Fruit fly (Drosophila melanogaster) whole organism, embryonic: ENCODE data around the gene fz4.

ENCODE experiments used
- Bdp1 ChIP-seq: fragments of 200-800 bp; sonication (Bioruptor generic); optimal IDR thresholded peaks from 3 replicates; lab custom pipeline; 2016; ENCODE audit warnings: missing biosample characterization, missing genetic modification characterization
- CG10267 ChIP-seq: fragments of 200-800 bp; sonication (Bioruptor generic); optimal IDR thresholded peaks from 2 replicates; lab custom pipeline; 2018; ENCODE audit warnings: missing biosample characterization, mild to moderate bottlenecking, missing genetic modification characterization, moderate library complexity
- CG12219 ChIP-seq: fragments of 200-800 bp; sonication (Bioruptor generic); optimal IDR thresholded peaks from 3 replicates; lab custom pipeline; 2018; ENCODE audit warnings: missing biosample characterization, mild to moderate bottlenecking, missing genetic modification characterization
- CG15601 ChIP-seq: fragments of 200-800 bp; sonication (Bioruptor generic); optimal IDR thresholded peaks from 3 replicates; lab custom pipeline; 2019; ENCODE audit warnings: missing biosample characterization, mild to moderate bottlenecking, missing genetic modification characterization, moderate library complexity
- CG17361 ChIP-seq: fragments of 200-800 bp; sonication (Bioruptor generic); IDR thresholded peaks from 3 replicates; pipeline ENCODE4 v1.3.6; 2022; ENCODE audit warnings: missing biosample characterization, missing genetic modification characterization
- CG18476 ChIP-seq: fragments of 200-800 bp; sonication (Bioruptor generic); optimal IDR thresholded peaks from 2 replicates; lab custom pipeline; 2016; ENCODE audit warnings: missing biosample characterization, mild to moderate bottlenecking, missing genetic modification characterization
- CG2199 ChIP-seq: fragments of 200-800 bp; sonication (Bioruptor generic); IDR thresholded peaks from 3 replicates; pipeline ENCODE4 v1.3.6; 2022; ENCODE audit warnings: missing biosample characterization, missing genetic modification characterization
- CG2678 ChIP-seq: fragments of 200-800 bp; sonication (Bioruptor generic); optimal IDR thresholded peaks from 3 replicates; lab custom pipeline; 2019; ENCODE audit warnings: missing biosample characterization, mild to moderate bottlenecking, missing genetic modification characterization, moderate library complexity
- CG33557 ChIP-seq: fragments of 200-800 bp; sonication (Bioruptor generic); optimal IDR thresholded peaks from 2 replicates; lab custom pipeline; 2019; ENCODE audit warnings: missing biosample characterization, mild to moderate bottlenecking, missing genetic modification characterization, moderate library complexity
- CG3995 ChIP-seq: fragments of 200-800 bp; sonication (Bioruptor generic); optimal IDR thresholded peaks from 3 replicates; lab custom pipeline; 2016; ENCODE audit warnings: missing biosample characterization, missing genetic modification characterization
- CG42726 ChIP-seq: fragments of 200-800 bp; sonication (Bioruptor generic); IDR thresholded peaks from 2 replicates; pipeline ENCODE4 v1.3.6; 2022; ENCODE audit warnings: missing biosample characterization, missing genetic modification characterization; ENCODE audit not compliant: partially characterized antibody
- CG4282 ChIP-seq: fragments of 200-800 bp; sonication (Bioruptor generic); optimal IDR thresholded peaks from 2 replicates; lab custom pipeline; 2016; ENCODE audit warnings: missing biosample characterization, missing genetic modification characterization
- CG4328 ChIP-seq: fragments of 200-800 bp; sonication (Bioruptor generic); optimal IDR thresholded peaks from 3 replicates; lab custom pipeline; 2017; ENCODE audit warnings: missing biosample characterization, missing genetic modification reagents, missing genetic modification characterization
- CG4404 ChIP-seq: fragments of 200-800 bp; sonication (Bioruptor generic); IDR thresholded peaks from 2 replicates; pipeline ENCODE4 v1.3.6; 2022; ENCODE audit warnings: missing biosample characterization, missing genetic modification characterization
- CG5180 ChIP-seq: fragments of 200-800 bp; sonication (Bioruptor generic); optimal IDR thresholded peaks from 3 replicates; lab custom pipeline; 2017; ENCODE audit warnings: missing biosample characterization, missing genetic modification characterization, mild to moderate bottlenecking, moderate library complexity, missing genetic modification reagents
- CG5953 ChIP-seq: fragments of 200-800 bp; sonication (Bioruptor generic); IDR thresholded peaks from 2 replicates; pipeline ENCODE4 v1.3.6; 2022; ENCODE audit warnings: missing biosample characterization, missing genetic modification characterization
- CG7271 ChIP-seq: fragments of 200-800 bp; sonication (Bioruptor generic); optimal IDR thresholded peaks from 2 replicates; lab custom pipeline; 2018; ENCODE audit warnings: missing biosample characterization, mild to moderate bottlenecking, missing genetic modification characterization, moderate library complexity
- CG7357 ChIP-seq: fragments of 200-800 bp; sonication (Bioruptor generic); IDR thresholded peaks from 3 replicates; pipeline ENCODE4 v1.3.6; 2022; ENCODE audit warnings: missing biosample characterization, missing genetic modification characterization
- CG8359 ChIP-seq: fragments of 200-800 bp; sonication (Bioruptor generic); optimal IDR thresholded peaks from 2 replicates; lab custom pipeline; 2017; ENCODE audit warnings: missing biosample characterization, mild to moderate bottlenecking, missing genetic modification characterization, borderline replicate concordance
- CG9727 ChIP-seq: fragments of 200-800 bp; sonication (Bioruptor generic); optimal IDR thresholded peaks from 3 replicates; lab custom pipeline; 2017; ENCODE audit warnings: missing biosample characterization, mild to moderate bottlenecking, missing genetic modification characterization
- D19B ChIP-seq: fragments of 200-800 bp; sonication (Bioruptor generic); optimal IDR thresholded peaks from 2 replicates; lab custom pipeline; 2017; ENCODE audit warnings: missing biosample characterization, mild to moderate bottlenecking, missing genetic modification characterization
- Dek ChIP-seq: fragments of 200-800 bp; sonication (Bioruptor generic); optimal IDR thresholded peaks from 3 replicates; lab custom pipeline; 2019; ENCODE audit warnings: missing biosample characterization, mild to moderate bottlenecking, missing genetic modification characterization, moderate library complexity
- Doc3 ChIP-seq: fragments of 200-800 bp; sonication (Bioruptor generic); IDR thresholded peaks from 3 replicates; pipeline ENCODE4 v1.3.6; 2022; ENCODE audit warnings: missing biosample characterization, missing genetic modification characterization; ENCODE audit not compliant: partially characterized antibody
- E2f2 ChIP-seq: fragments of 200-800 bp; sonication (Bioruptor generic); IDR thresholded peaks from 2 replicates; pipeline ENCODE4 v1.3.6; 2022; ENCODE audit warnings: missing biosample characterization, missing genetic modification characterization
- Gsc ChIP-seq: fragments of 200-800 bp; sonication (Bioruptor generic); IDR thresholded peaks from 2 replicates; pipeline ENCODE4 v1.3.6; 2022; ENCODE audit warnings: missing biosample characterization, missing genetic modification characterization
- HmgZ ChIP-seq: fragments of 200-800 bp; sonication (Bioruptor generic); optimal IDR thresholded peaks from 2 replicates; lab custom pipeline; 2018; ENCODE audit warnings: missing biosample characterization, mild to moderate bottlenecking, missing genetic modification characterization
- Mad ChIP-seq: fragments of 200-800 bp; sonication (Bioruptor generic); optimal IDR thresholded peaks from 2 replicates; lab custom pipeline; 2016; ENCODE audit warnings: missing biosample characterization, missing genetic modification characterization
- Nf-YA ChIP-seq: fragments of 200-800 bp; sonication (Bioruptor generic); IDR thresholded peaks from 2 replicates; pipeline ENCODE4 v1.3.6; 2022; ENCODE audit warnings: missing biosample characterization, missing genetic modification characterization
- Stat92E ChIP-seq, 3 experiments: fragments of >200 bp in 2 of 3; fragments of 200-800 bp in 1 of 3; sonication (Bioruptor generic) in 1 of 3; optimal IDR thresholded peaks; 2 replicates each; lab custom pipeline; 2017 to 2019; ENCODE audit warnings: missing biosample characterization in 3 of 3, missing genetic modification characterization in 3 of 3, mild to moderate bottlenecking in 1 of 3, moderate library complexity in 1 of 3
- Taf1 ChIP-seq: fragments of 200-800 bp; sonication (Bioruptor generic); IDR thresholded peaks from 2 replicates; pipeline ENCODE4 v1.3.6; 2022; ENCODE audit warnings: missing biosample characterization, missing genetic modification characterization
- bowl ChIP-seq: fragments of 200-800 bp; sonication (Bioruptor generic); IDR thresholded peaks from 2 replicates; pipeline ENCODE4 v1.3.6; 2022; ENCODE audit warnings: missing biosample characterization, missing genetic modification characterization
- dan ChIP-seq: fragments of 200-800 bp; sonication (Bioruptor generic); IDR thresholded peaks from 2 replicates; pipeline ENCODE4 v1.3.6; 2022; ENCODE audit warnings: missing biosample characterization, missing genetic modification characterization
- dmrt11E ChIP-seq: fragments of 200-800 bp; sonication (Bioruptor generic); optimal IDR thresholded peaks from 3 replicates; lab custom pipeline; 2018; ENCODE audit warnings: missing biosample characterization, mild to moderate bottlenecking, missing genetic modification characterization, moderate library complexity
- gem ChIP-seq: fragments of 200-800 bp; sonication (Bioruptor generic); optimal IDR thresholded peaks from 2 replicates; lab custom pipeline; 2019; ENCODE audit warnings: missing biosample characterization, mild to moderate bottlenecking, missing genetic modification characterization, moderate library complexity
- her ChIP-seq: fragments of 200-800 bp; sonication (Bioruptor generic); optimal IDR thresholded peaks from 2 replicates; lab custom pipeline; 2016; ENCODE audit warnings: missing biosample characterization, missing genetic modification characterization
- insv ChIP-seq, 2 experiments: fragments of 200-800 bp; sonication (Bioruptor generic); optimal IDR thresholded peaks; 3 replicates each; lab custom pipeline; 2016 to 2018; ENCODE audit warnings: missing biosample characterization in 2 of 2, missing genetic modification characterization in 2 of 2
- jing ChIP-seq: fragments of 200-800 bp; sonication (Bioruptor generic); optimal IDR thresholded peaks from 2 replicates; lab custom pipeline; 2018; ENCODE audit warnings: missing biosample characterization, mild to moderate bottlenecking, missing genetic modification characterization
- nerfin-2 ChIP-seq: fragments of 200-800 bp; sonication (Bioruptor generic); IDR thresholded peaks from 2 replicates; pipeline ENCODE4 v1.3.6; 2022; ENCODE audit warnings: missing biosample characterization, missing genetic modification characterization; ENCODE audit not compliant: partially characterized antibody
- pfk ChIP-seq: fragments of 200-800 bp; sonication (Bioruptor generic); optimal IDR thresholded peaks from 2 replicates; lab custom pipeline; 2018; ENCODE audit warnings: missing biosample characterization, mild to moderate bottlenecking, missing genetic modification characterization, moderate library complexity
- phol ChIP-seq: fragments of 200-800 bp; sonication (Bioruptor generic); optimal IDR thresholded peaks from 3 replicates; lab custom pipeline; 2018; ENCODE audit warnings: missing biosample characterization, mild to moderate bottlenecking, missing genetic modification characterization, moderate library complexity
- sc ChIP-seq, 3 experiments: fragments of >200 bp in 2 of 3; fragments of 200-800 bp in 1 of 3; sonication (Bioruptor generic) in 1 of 3; optimal IDR thresholded peaks; 2 replicates in 2 of 3; 3 replicates in 1 of 3; lab custom pipeline; 2017; ENCODE audit warnings: mild to moderate bottlenecking in 1 of 3, missing biosample characterization in 1 of 3, missing genetic modification characterization in 1 of 3, missing genetic modification reagents in 1 of 3
- slou ChIP-seq: fragments of 200-800 bp; sonication (Bioruptor generic); optimal IDR thresholded peaks from 3 replicates; lab custom pipeline; 2016; ENCODE audit warnings: missing biosample characterization, missing genetic modification characterization
- slp2 ChIP-seq: fragments of 200-800 bp; sonication (Bioruptor generic); optimal IDR thresholded peaks from 2 replicates; lab custom pipeline; 2016; ENCODE audit warnings: missing biosample characterization, missing genetic modification characterization
- so ChIP-seq: fragments of 200-800 bp; sonication (Bioruptor generic); IDR thresholded peaks from 3 replicates; pipeline ENCODE4 v1.3.6; 2022; ENCODE audit warnings: missing biosample characterization, missing genetic modification characterization
- tx ChIP-seq: fragments of 200-800 bp; sonication (Bioruptor generic); optimal IDR thresholded peaks from 2 replicates; lab custom pipeline; 2016; ENCODE audit warnings: missing biosample characterization, missing genetic modification characterization
- vnd ChIP-seq: fragments of 200-800 bp; sonication (Bioruptor generic); IDR thresholded peaks from 3 replicates; pipeline ENCODE4 v1.3.6; 2022; ENCODE audit warnings: missing biosample characterization, missing genetic modification characterization; ENCODE audit not compliant: partially characterized antibody
- wdn ChIP-seq: fragments of 200-800 bp; sonication (Bioruptor generic); IDR thresholded peaks from 2 replicates; pipeline ENCODE4 v1.3.6; 2022; ENCODE audit warnings: missing biosample characterization, missing genetic modification characterization
- yki ChIP-seq: fragments of >200 bp; optimal IDR thresholded peaks from 3 replicates; lab custom pipeline; 2018

fz4 gene

dm6 chrX:7101302-7102012 lies 8.7 kb downstream of the fz4 start (continued):
- TF ChIP-seq HmgZ (peak; percentile 80), CG5953 (GFP tag; lab: Robert Waterston, UW) (peak; percentile 44; the same call in 1 of the 2 replicates), Bdp1 (GFP tag; lab: Kevin White, UChicago) (peak; percentile 69), CG9727 (GFP tag; lab: Kevin White, UChicago) (peak; percentile 83), CG33557 (GFP tag; lab: Kevin White, UChicago) (peak; percentile 84), Taf1 (GFP tag; lab: Robert Waterston, UW) (peak; percentile 54), CG7271 (no peak), CG8359 (peak; percentile 47), slou (GFP tag; lab: Kevin White, UChicago) (peak; percentile 82), slp2 (peak; percentile 49), insv (GFP tag; optimal IDR thresholded peaks at IDR 0.05; lab: Kevin White, UChicago) (peak in 1 of 2 experiments; percentile 16), CG15601 (tag; lab: Kevin White, UChicago) (peak; percentile 83), Doc3 (GFP tag; lab: Robert Waterston, UW) (no peak), Dek (tag; lab: Kevin White, UChicago) (peak; percentile 83), D19B (GFP tag; lab: Kevin White, UChicago) (peak; percentile 65), CG12219 (GFP tag; lab: Kevin White, UChicago) (peak; percentile 66), so (GFP tag; lab: Robert Waterston, UW) (peak; percentile 75; the same call in 2 of the 3 replicates), CG5180 (GFP tag; lab: Kevin White, UChicago) (peak; percentile 63), nerfin-2 (no peak), dan (no peak), CG4282 (GFP tag; lab: Kevin White, UChicago) (peak; percentile 63), CG7357 (peak; percentile 65; the same call in 2 of the 3 replicates), CG17361 (peak; percentile 88), dmrt11E (tag; lab: Kevin White, UChicago) (peak; percentile 87), wdn (peak; percentile 79), CG18476 (GFP tag; lab: Kevin White, UChicago) (peak; percentile 60), CG4404 (GFP tag; lab: Robert Waterston, UW) (peak; percentile 70), CG3995 (GFP tag; lab: Kevin White, UChicago) (no peak), CG2199 (GFP tag; lab: Robert Waterston, UW) (no peak), tx (GFP tag; lab: Kevin White, UChicago) (peak; percentile 85), Mad (GFP tag; lab: Kevin White, UChicago) (peak; percentile 74), phol (tag; lab: Kevin White, UChicago) (peak; percentile 84), her (GFP tag; lab: Kevin White, UChicago) (no peak), jing (GFP tag; lab: Kevin White, UChicago) (peak; percentile 77), CG42726 (GFP tag; lab: Robert Waterston, UW) (peak; percentile 45; the same call in 1 of the 2 replicates), CG2678 (peak; percentile 91), Stat92E (GFP tag; optimal IDR thresholded peaks at IDR 0.05; lab: Kevin White, UChicago) (peak in 1 of 3 experiments; percentile 7), E2f2 (GFP tag; lab: Robert Waterston, UW) (peak; percentile 60), Nf-YA (GFP tag; lab: Robert Waterston, UW) (peak; percentile 56; the same call in 1 of the 2 replicates), CG4328 (GFP tag; lab: Kevin White, UChicago) (peak; percentile 58), yki (lab: Kevin White, UChicago) (no peak), gem (tag; lab: Kevin White, UChicago) (peak; percentile 95), sc (optimal IDR thresholded peaks at IDR 0.05; lab: Kevin White, UChicago) (no peak), sc (GFP tag; optimal IDR thresholded peaks at IDR 0.05; lab: Kevin White, UChicago) (peak; percentile 55), CG10267 (tag; lab: Kevin White, UChicago) (peak; percentile 76), bowl (0 out of 2 replicates have a peak, but pooled peaks have one; percentile 39), Gsc (GFP tag; lab: Robert Waterston, UW) (no peak), pfk (GFP tag; lab: Kevin White, UChicago) (no peak), vnd (GFP tag; lab: Robert Waterston, UW) (no peak)
